ENCODE assay signal across 5 worm cellular contexts in the genomic region with DNA sequence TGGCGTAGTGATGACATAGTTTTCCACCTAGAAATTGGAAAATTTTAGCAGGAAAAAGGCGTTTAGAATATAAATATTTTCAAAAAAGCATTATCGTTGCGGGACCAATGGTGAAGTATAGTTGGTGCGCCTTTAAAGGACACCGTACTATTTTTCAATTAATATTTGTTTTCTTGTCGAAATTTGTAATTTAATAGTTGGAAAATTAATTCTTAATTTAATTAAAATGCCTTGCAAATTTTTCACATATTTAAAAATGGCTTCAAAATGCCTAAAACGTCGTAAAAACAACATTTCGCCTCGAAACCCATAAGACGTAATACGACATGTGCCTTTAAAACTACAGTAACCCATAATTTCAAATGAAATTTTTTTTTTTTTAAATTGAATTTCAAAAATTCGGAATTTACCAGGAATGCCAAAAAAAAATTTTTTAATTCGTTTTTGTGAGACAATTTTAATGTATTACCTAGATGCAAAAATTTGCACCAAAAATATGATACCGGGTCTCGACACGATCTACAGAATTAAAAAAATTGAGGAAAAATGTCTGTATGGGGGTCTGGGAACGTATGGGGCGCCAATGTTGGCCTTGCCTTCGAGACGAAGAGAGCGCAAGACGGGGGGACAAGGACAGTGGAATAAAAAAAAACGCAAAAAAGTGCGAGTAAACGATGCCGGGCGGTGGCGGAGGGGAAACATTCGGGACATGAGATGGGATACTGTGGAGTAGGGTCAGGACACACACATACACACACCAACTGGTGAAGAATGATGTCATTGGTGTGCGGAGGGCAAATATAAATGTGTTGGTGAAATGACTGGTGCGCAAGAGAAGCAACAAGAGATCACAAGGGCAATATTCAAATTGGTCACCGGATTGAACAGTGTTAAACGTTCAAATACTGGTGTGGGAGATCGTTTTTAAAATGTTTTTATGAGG.
TF ChIP-seq lines count a peak whose summit lies in the region.

A gene (minus strand): TSS at position 52 of the 943 bp plus-strand sequence.

TF ChIP-seq in whole organism, L1 larva, 84 proteins besides CTCF, POLR2A, EP300 and RAD21 (continues in another document):
- no peak for TF ChIP-seq jun-1 (tag; optimal IDR thresholded peaks at IDR 0.05; lab: Kevin White, UChicago)
- no peak for TF ChIP-seq unc-98 (GFP tag; IDR thresholded peaks at IDR 0.05; lab: Robert Waterston, UW)
- TF ChIP-seq snu-23 (GFP tag; optimal IDR thresholded peaks at IDR 0.05; lab: Kevin White, UChicago): peak; percentile 11
- TF ChIP-seq nhr-19 (GFP tag; conservative IDR thresholded peaks at IDR 0.05; lab: Robert Waterston, UW): no peak
- no peak for TF ChIP-seq mdl-1 (tag; optimal IDR thresholded peaks at IDR 0.05; lab: Kevin White, UChicago)
- TF ChIP-seq nhr-28 (tag; optimal IDR thresholded peaks at IDR 0.05; lab: Kevin White, UChicago): no peak
- TF ChIP-seq nhr-85 (tag; lab: Kevin White, UChicago): peak; percentile 40
- no peak for TF ChIP-seq ces-1 (GFP tag; optimal IDR thresholded peaks at IDR 0.05; lab: Kevin White, UChicago)
- no peak for TF ChIP-seq nhr-20 (tag; optimal IDR thresholded peaks at IDR 0.05; lab: Kevin White, UChicago)
- peak in 1 of 2 experiments; percentile 10 for TF ChIP-seq lin-35 (GFP tag; optimal IDR thresholded peaks at IDR 0.05; lab: Kevin White, UChicago)
- TF ChIP-seq lin-13 (GFP tag; optimal IDR thresholded peaks at IDR 0.05; lab: Kevin White, UChicago): no peak
- TF ChIP-seq unc-130 (tag; optimal IDR thresholded peaks at IDR 0.05; lab: Kevin White, UChicago): no peak
- no peak for TF ChIP-seq dsc-1 (tag; optimal IDR thresholded peaks at IDR 0.05; lab: Kevin White, UChicago)
- peak; percentile 47 for TF ChIP-seq lin-14 (GFP tag; optimal IDR thresholded peaks at IDR 0.05; lab: Kevin White, UChicago)
- no peak for TF ChIP-seq F16B12.6 (tag; optimal IDR thresholded peaks at IDR 0.05; lab: Kevin White, UChicago)
- peak; percentile 2 for TF ChIP-seq blmp-1 (tag; optimal IDR thresholded peaks at IDR 0.05; lab: Kevin White, UChicago)
- TF ChIP-seq unc-30 (tag; optimal IDR thresholded peaks at IDR 0.05; lab: Kevin White, UChicago): no peak

TF ChIP-seq in whole organism, L3 larva, 47 proteins besides CTCF, POLR2A, EP300 and RAD21:
- TF ChIP-seq nhr-25 (tag; optimal IDR thresholded peaks at IDR 0.05; lab: Kevin White, UChicago) (peak; percentile 22), elt-3 (tag; optimal IDR thresholded peaks at IDR 0.05; lab: Kevin White, UChicago) (no peak), pha-4 (tag; optimal IDR thresholded peaks at IDR 0.05; lab: Kevin White, UChicago) (peak; percentile 42)

TF ChIP-seq in whole organism, early embryonic, 17 proteins besides CTCF, POLR2A, EP300 and RAD21:
- TF ChIP-seq hmbx-1 (tag; optimal IDR thresholded peaks at IDR 0.05; lab: Kevin White, UChicago) (no peak), ets-7 (tag; optimal IDR thresholded peaks at IDR 0.05; lab: Kevin White, UChicago) (no peak), ama-1 (optimal IDR thresholded peaks at IDR 0.05; lab: Kevin White, UChicago) (no peak), tbx-11 (GFP tag; IDR thresholded peaks at IDR 0.05; lab: Robert Waterston, UW) (no peak), hmg-4 (GFP tag; optimal IDR thresholded peaks at IDR 0.05; lab: Kevin White, UChicago) (peak; percentile 61), aly-1 (tag; optimal IDR thresholded peaks at IDR 0.05; lab: Kevin White, UChicago) (peak; percentile 19), F13C5.2 (tag; optimal IDR thresholded peaks at IDR 0.05; lab: Kevin White, UChicago) (peak; percentile 28), ceh-13 (GFP tag; optimal IDR thresholded peaks at IDR 0.05; lab: Kevin White, UChicago) (no peak), pes-1 (GFP tag; IDR thresholded peaks at IDR 0.05; lab: Robert Waterston, UW) (no peak)

TF ChIP-seq in whole organism, midembryonic, 9 proteins besides CTCF, POLR2A, EP300 and RAD21:
- TF ChIP-seq klf-2 (GFP tag; conservative IDR thresholded peaks at IDR 0.05; lab: Robert Waterston, UW): no peak
- TF ChIP-seq flt-1 (GFP tag; IDR thresholded peaks at IDR 0.05; lab: Robert Waterston, UW): 0 out of 2 replicates have a peak, but pooled peaks have one; percentile 17
TF ChIP-seq in whole organism, midembryonic: peak in this region for 1.

TF ChIP-seq in whole organism, young adult, 124 proteins besides CTCF, POLR2A, EP300 and RAD21:
- TF ChIP-seq Y53F4B.3 (GFP tag; IDR thresholded peaks at IDR 0.05; lab: Robert Waterston, UW): no peak
- TF ChIP-seq D2030.7 (GFP tag; IDR thresholded peaks at IDR 0.05; lab: Robert Waterston, UW): peak; percentile 68
- 0 out of 2 replicates have a peak, but pooled peaks have one; percentile 48 for TF ChIP-seq ztf-28 (GFP tag; IDR thresholded peaks at IDR 0.05; lab: Robert Waterston, UW)
- TF ChIP-seq F33H1.4 (GFP tag; IDR thresholded peaks at IDR 0.05; lab: Robert Waterston, UW): peak; percentile 94
- peak; percentile 66; the same call in 1 of the 2 replicates for TF ChIP-seq madf-8 (GFP tag; conservative IDR thresholded peaks at IDR 0.05; lab: Robert Waterston, UW)
- no peak for TF ChIP-seq Y79H2A.3 (GFP tag; conservative IDR thresholded peaks at IDR 0.05; lab: Robert Waterston, UW)
- no peak for TF ChIP-seq C17E4.6 (GFP tag; IDR thresholded peaks at IDR 0.05; lab: Robert Waterston, UW)
- peak; percentile 89 for TF ChIP-seq madf-6 (GFP tag; IDR thresholded peaks at IDR 0.05; lab: Robert Waterston, UW)
- TF ChIP-seq ccch-3 (GFP tag; optimal IDR thresholded peaks at IDR 0.05; lab: Kevin White, UChicago): no peak
- TF ChIP-seq xnd-1 (tag; optimal IDR thresholded peaks at IDR 0.05; lab: Kevin White, UChicago): peak; percentile 95
- TF ChIP-seq lin-54 (GFP tag; optimal IDR thresholded peaks at IDR 0.05; lab: Kevin White, UChicago): peak; percentile 59
- TF ChIP-seq F37B4.10 (GFP tag; IDR thresholded peaks at IDR 0.05; lab: Robert Waterston, UW): no peak
- peak; percentile 1 for TF ChIP-seq snpc-1.3 (tag; optimal IDR thresholded peaks at IDR 0.05; lab: Kevin White, UChicago; ENCODE audit: insufficient read depth)
- TF ChIP-seq bed-1 (GFP tag; IDR thresholded peaks at IDR 0.05; lab: Robert Waterston, UW): no peak
- peak; percentile 35; the same call in 1 of the 2 replicates for TF ChIP-seq ceh-91 (GFP tag; IDR thresholded peaks at IDR 0.05; lab: Robert Waterston, UW)
- peak; percentile 99 for TF ChIP-seq lsl-1 (GFP tag; optimal IDR thresholded peaks at IDR 0.05; lab: Kevin White, UChicago)
